Worm (Caenorhabditis elegans) whole organism, young adult: ENCODE results near the gene T22F3.10.

Experiments used
- B0019.2 ChIP-seq: fragments of 200-800 bp; sonication (Bioruptor generic); conservative IDR thresholded peaks from 2 replicates; pipeline ENCODE4 v1.3.6; 2022; ENCODE audit warnings: missing genetic modification reagents, missing genetic modification characterization, missing compliant biosample characterization
- C17E4.6 ChIP-seq: fragments of 200-800 bp; sonication (Bioruptor generic); IDR thresholded peaks from 2 replicates; pipeline ENCODE4 v1.3.6; 2022; ENCODE audit warnings: missing genetic modification reagents, missing genetic modification characterization, missing compliant biosample characterization
- F39B2.1 ChIP-seq: fragments of 200-800 bp; sonication (Bioruptor generic); IDR thresholded peaks from 2 replicates; pipeline ENCODE4 v1.3.6; 2022; ENCODE audit warnings: missing genetic modification reagents, missing genetic modification characterization, missing compliant biosample characterization
- F55B11.4 ChIP-seq: sonication (generic microtip); optimal IDR thresholded peaks from 2 replicates; lab custom pipeline; 2016; ENCODE audit warnings: missing compliant biosample characterization, missing genetic modification characterization, borderline replicate concordance; ENCODE audit not compliant: insufficient read depth
- F57A8.1 ChIP-seq: fragments of 200-800 bp; sonication (Bioruptor generic); optimal IDR thresholded peaks from 2 replicates; lab custom pipeline; 2018; ENCODE audit warnings: mild to moderate bottlenecking, missing genetic modification characterization, moderate library complexity, missing compliant biosample characterization
- atf-7 ChIP-seq: sonication (generic microtip); optimal IDR thresholded peaks from 2 replicates; lab custom pipeline; 2017; ENCODE audit warnings: mild to moderate bottlenecking, missing genetic modification characterization, missing compliant biosample characterization
- ceh-40 ChIP-seq: fragments of 200-800 bp; sonication (Bioruptor generic); IDR thresholded peaks from 2 replicates; pipeline ENCODE4 v1.3.6; 2022; ENCODE audit warnings: missing genetic modification characterization, missing compliant biosample characterization
- dox-1 ChIP-seq: fragments of 200-800 bp; sonication (Bioruptor generic); IDR thresholded peaks from 2 replicates; pipeline ENCODE4 v1.3.6; 2022; ENCODE audit warnings: missing genetic modification reagents, missing genetic modification characterization, missing compliant biosample characterization
- dpl-1 ChIP-seq: fragments of 150-350 bp; optimal IDR thresholded peaks from 2 replicates; lab custom pipeline; 2014; ENCODE audit warnings: missing biosample characterization, missing genetic modification reagents, missing genetic modification characterization
- efl-1 ChIP-seq: fragments of 150-350 bp; optimal IDR thresholded peaks from 2 replicates; lab custom pipeline; 2014; ENCODE audit warnings: missing biosample characterization, missing genetic modification reagents, missing genetic modification characterization
- egl-18 ChIP-seq: fragments of 200-800 bp; sonication (Bioruptor generic); IDR thresholded peaks from 2 replicates; pipeline ENCODE4 v1.3.6; 2022; ENCODE audit warnings: missing genetic modification reagents, missing genetic modification characterization, missing compliant biosample characterization
- egl-44 ChIP-seq: fragments of 200-800 bp; sonication (Bioruptor generic); IDR thresholded peaks from 2 replicates; pipeline ENCODE4 v1.3.6; 2022; ENCODE audit warnings: missing genetic modification reagents, missing genetic modification characterization, missing compliant biosample characterization
- egrh-3 ChIP-seq: fragments of 200-800 bp; sonication (Bioruptor generic); IDR thresholded peaks from 2 replicates; pipeline ENCODE4 v1.3.6; 2022; ENCODE audit warnings: missing genetic modification reagents, missing genetic modification characterization, missing compliant biosample characterization
- fkh-3 ChIP-seq: sonication (generic microtip); optimal IDR thresholded peaks from 2 replicates; lab custom pipeline; 2016; ENCODE audit warnings: mild to moderate bottlenecking, missing genetic modification characterization, missing compliant biosample characterization
- him-1 ChIP-seq: sonication (generic microtip); optimal IDR thresholded peaks from 2 replicates; lab custom pipeline; 2016; ENCODE audit warnings: missing genotype, missing genetic modification reagents, missing genetic modification characterization, missing compliant biosample characterization
- lag-1 ChIP-seq: fragments of 200-800 bp; sonication (Bioruptor generic); IDR thresholded peaks from 2 replicates; pipeline ENCODE4 v1.3.6; 2022; ENCODE audit warnings: missing genetic modification reagents, missing genetic modification characterization, missing compliant biosample characterization
- let-526 ChIP-seq: fragments of 200-800 bp; sonication (Bioruptor generic); IDR thresholded peaks from 2 replicates; pipeline ENCODE4 v1.3.6; 2022; ENCODE audit warnings: missing genetic modification reagents, missing genetic modification characterization, missing compliant biosample characterization
- let-607 ChIP-seq, 2 experiments: fragments of 200-800 bp in 1 of 2; sonication (Bioruptor generic) in 1 of 2; sonication (generic microtip) in 1 of 2; optimal IDR thresholded peaks; 2 replicates each; lab custom pipeline; 2016 to 2018; ENCODE audit warnings: mild to moderate bottlenecking in 2 of 2, missing compliant biosample characterization in 2 of 2, missing genetic modification characterization in 2 of 2, moderate library complexity in 2 of 2, missing genotype in 1 of 2
- lin-35 ChIP-seq, 3 experiments: fragments of 150-350 bp in 2 of 3; sonication (generic microtip) in 1 of 3; optimal IDR thresholded peaks; 2 replicates each; lab custom pipeline; 2014 to 2018; ENCODE audit warnings: missing biosample characterization in 3 of 3, missing genetic modification characterization in 3 of 3, missing genetic modification reagents in 3 of 3
- lsy-27 ChIP-seq: sonication (generic microtip); optimal IDR thresholded peaks from 2 replicates; lab custom pipeline; 2017; ENCODE audit warnings: missing genetic modification characterization, mild to moderate bottlenecking, missing compliant biosample characterization, antibody characterized with exemption, missing genotype, borderline replicate concordance; ENCODE audit not compliant: insufficient read depth
- nfya-1 ChIP-seq: sonication (generic microtip); optimal IDR thresholded peaks from 2 replicates; lab custom pipeline; 2017; ENCODE audit warnings: antibody characterized with exemption, missing compliant biosample characterization, missing genetic modification characterization, borderline replicate concordance; ENCODE audit not compliant: insufficient read depth
- nhr-80 ChIP-seq: sonication (generic microtip); optimal IDR thresholded peaks from 2 replicates; lab custom pipeline; 2016; ENCODE audit warnings: missing genetic modification characterization, missing compliant biosample characterization
- repo-1 ChIP-seq: sonication (generic microtip); optimal IDR thresholded peaks from 2 replicates; lab custom pipeline; 2017; ENCODE audit warnings: mild to moderate bottlenecking, missing genetic modification characterization, missing compliant biosample characterization
- sdz-38 ChIP-seq: sonication (generic microtip); optimal IDR thresholded peaks from 2 replicates; lab custom pipeline; 2016; ENCODE audit warnings: missing genotype, missing genetic modification characterization, missing compliant biosample characterization
- snpc-4 ChIP-seq, 5 experiments: fragments of 150-350 bp in 1 of 5; sonication (generic microtip) in 4 of 5; optimal IDR thresholded peaks; 2 replicates each; lab custom pipeline; 2014 to 2018; ENCODE audit warnings: missing genetic modification characterization in 5 of 5, missing biosample characterization in 3 of 5, antibody characterized with exemption in 2 of 5, mild to moderate bottlenecking in 2 of 5, missing compliant biosample characterization in 2 of 5, missing genotype in 2 of 5, moderate library complexity in 2 of 5, missing genetic modification reagents in 1 of 5
- sptf-2 ChIP-seq: fragments of 200-800 bp; sonication (Bioruptor generic); optimal IDR thresholded peaks from 2 replicates; lab custom pipeline; 2018; ENCODE audit warnings: mild to moderate bottlenecking, missing genetic modification characterization, missing compliant biosample characterization
- ztf-22 ChIP-seq: fragments of 200-800 bp; sonication (Bioruptor generic); optimal IDR thresholded peaks from 2 replicates; lab custom pipeline; 2018; ENCODE audit warnings: mild to moderate bottlenecking, missing genetic modification characterization, moderate library complexity, missing compliant biosample characterization
- ztf-25 ChIP-seq: fragments of 200-800 bp; sonication (Bioruptor generic); IDR thresholded peaks from 2 replicates; pipeline ENCODE4 v1.3.6; 2022; ENCODE audit warnings: missing genetic modification reagents, missing genetic modification characterization, missing compliant biosample characterization

T22F3.10 gene

DNA sequence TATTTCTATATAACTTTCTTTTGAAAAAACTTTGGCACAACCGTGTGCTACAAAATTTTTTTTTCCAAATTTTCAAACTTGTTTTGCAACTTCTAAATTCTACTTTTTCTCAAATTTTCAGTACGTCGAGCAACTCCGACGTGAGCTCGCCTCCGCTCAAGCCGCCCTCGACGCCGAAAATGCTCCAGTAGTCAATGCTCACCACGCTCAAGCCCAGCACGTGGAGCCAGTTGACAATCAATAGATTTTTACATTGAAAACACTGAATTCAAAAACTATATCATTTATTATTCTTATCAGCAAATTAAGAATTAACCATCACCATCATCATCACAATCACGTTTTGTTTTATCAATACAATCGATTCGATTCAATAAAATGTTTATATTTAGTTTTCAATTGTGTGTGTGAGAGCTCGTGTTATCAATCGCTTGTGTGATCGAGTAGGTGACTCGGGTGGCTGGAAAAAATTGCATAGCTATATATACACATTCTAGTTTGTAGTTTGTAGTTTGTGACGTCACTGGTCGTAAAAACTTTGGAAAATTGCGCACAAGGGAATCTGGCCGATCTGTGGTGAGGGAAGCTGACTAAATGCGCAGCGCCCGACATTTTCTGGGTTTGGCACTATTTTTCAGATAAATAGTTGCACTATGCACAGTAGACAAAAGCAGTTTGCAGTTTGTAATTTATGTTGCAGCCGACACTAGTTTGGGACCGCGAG is 22.9 kb upstream of the T22F3.10 start (continued):
- TF ChIP-seq sdz-38 (tag; lab: Kevin White, UChicago) (no peak), let-526 (GFP tag; lab: Robert Waterston, UW) (no peak), fkh-3 (no peak), dpl-1 (GFP tag; lab: Kevin White, UChicago) (no peak), F55B11.4 (no peak)

DNA sequence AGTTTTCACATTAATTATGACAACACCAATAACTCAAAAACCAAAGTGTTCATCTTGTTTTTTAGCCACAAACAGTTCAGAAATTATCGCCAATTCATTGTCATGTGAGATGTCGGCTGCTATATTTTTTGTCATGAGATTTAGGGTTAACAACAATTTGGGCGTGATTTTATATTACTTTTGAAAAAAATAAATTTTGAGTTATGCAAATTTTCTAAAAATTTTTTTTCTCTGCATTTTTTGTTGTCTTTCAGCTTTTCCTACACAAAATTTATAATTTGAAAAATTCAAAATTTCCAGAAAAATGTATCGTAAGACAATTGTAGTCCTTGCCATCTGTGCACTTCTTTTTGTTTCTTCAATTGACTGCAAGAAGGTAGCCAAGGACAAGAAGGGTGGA is 21.5 kb upstream of the T22F3.10 start, which contains the start of gene F59B1.2:
TSS of gene F59B1.2 (plus strand) at position 301 of the 400 bp plus-strand sequence.
- TF ChIP-seq snpc-4 (GFP tag; optimal IDR thresholded peaks at IDR 0.05; lab: Kevin White, UChicago) (no peak), snpc-4 (tag; optimal IDR thresholded peaks at IDR 0.05; lab: Kevin White, UChicago) (peak in 1 of 4 experiments; percentile 6), lsy-27 (no peak)

DNA sequence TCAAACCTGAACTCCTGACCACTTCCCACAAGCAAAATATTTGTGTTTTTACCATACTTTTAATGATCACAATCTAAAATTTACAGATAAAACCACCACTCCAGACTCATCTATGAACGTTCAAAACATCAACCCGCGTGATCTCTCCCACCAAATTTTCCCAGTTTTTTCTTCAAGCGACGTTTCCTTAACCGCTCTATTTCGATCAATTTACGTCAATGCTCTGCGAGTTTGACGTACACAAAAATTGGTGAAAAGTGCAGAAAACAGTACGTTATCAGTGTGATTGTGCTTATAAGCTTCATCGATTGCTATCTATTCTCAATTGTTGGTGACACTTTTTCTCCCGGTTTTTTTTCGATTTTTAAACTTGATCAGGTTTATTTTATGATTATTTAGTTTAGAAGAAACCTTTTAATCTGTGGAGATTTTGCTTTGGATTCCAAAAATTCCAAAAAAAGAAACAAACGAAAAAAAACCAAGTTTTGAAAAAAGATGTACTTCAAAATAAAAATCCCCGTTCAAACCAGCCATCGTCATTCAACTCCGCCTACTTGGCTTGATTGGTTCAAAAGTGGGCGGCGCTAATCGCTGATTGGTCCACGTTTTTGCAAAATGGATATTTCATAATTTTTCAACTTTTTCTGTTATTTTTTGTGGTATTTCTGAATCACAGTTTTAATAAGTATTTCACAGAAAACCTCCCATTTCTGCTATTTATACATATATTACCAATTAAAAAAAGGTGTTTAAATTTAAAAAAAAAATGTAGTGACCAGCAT is 20.9 kb upstream of the T22F3.10 start:
- no peak for TF ChIP-seq egl-18 (GFP tag; lab: Robert Waterston, UW)
- peak; percentile 36 for TF ChIP-seq ztf-22 (GFP tag; lab: Kevin White, UChicago)
- TF ChIP-seq atf-7: peak; percentile 56
- no peak for TF ChIP-seq him-1 (tag; lab: Kevin White, UChicago)
- no peak for TF ChIP-seq F39B2.1 (GFP tag; lab: Robert Waterston, UW)
- TF ChIP-seq egl-44 (GFP tag; lab: Robert Waterston, UW): peak; percentile 45; the same call in 1 of the 2 replicates
- TF ChIP-seq B0019.2: no peak
- peak in 1 of 2 experiments; percentile 19 for TF ChIP-seq let-607 (tag; optimal IDR thresholded peaks at IDR 0.05; lab: Kevin White, UChicago)
- TF ChIP-seq ztf-25 (GFP tag; lab: Robert Waterston, UW): no peak
- TF ChIP-seq ceh-40 (GFP tag; lab: Robert Waterston, UW): no peak
- no peak for TF ChIP-seq repo-1
- peak; percentile 77 for TF ChIP-seq nhr-80
- no peak for TF ChIP-seq C17E4.6 (GFP tag; lab: Robert Waterston, UW)
- no peak for TF ChIP-seq lag-1 (GFP tag; lab: Robert Waterston, UW)
- no peak for TF ChIP-seq dox-1 (GFP tag; lab: Robert Waterston, UW)
- no peak for TF ChIP-seq lin-35 (GFP tag; optimal IDR thresholded peaks at IDR 0.05; lab: Kevin White, UChicago)

DNA sequence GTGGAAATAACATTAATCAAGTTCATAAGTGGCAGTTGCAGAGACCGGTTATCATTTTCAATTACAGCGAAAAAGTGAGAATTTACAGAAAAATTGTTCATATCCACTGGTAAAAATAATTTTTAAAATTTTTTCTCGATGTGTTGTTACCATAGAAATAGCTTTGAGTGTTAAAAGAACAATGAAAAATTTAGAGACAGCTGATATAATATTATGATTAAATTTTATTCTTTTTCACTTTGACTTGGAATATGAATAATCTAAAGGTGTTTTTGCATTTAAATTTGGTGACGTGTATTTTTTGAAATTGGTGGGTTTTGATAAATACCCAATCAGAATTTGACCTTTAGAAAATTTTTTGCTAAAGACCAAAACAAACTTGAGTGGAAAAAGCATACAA is 20.0 kb upstream of the T22F3.10 start, which contains the start of gene F59B1.6:
TSS of gene F59B1.6 (minus strand) at position 101 of the 400 bp plus-strand sequence.
- TF ChIP-seq efl-1 (GFP tag; lab: Kevin White, UChicago): no peak
- no peak for TF ChIP-seq lag-1 (GFP tag; lab: Robert Waterston, UW)

DNA sequence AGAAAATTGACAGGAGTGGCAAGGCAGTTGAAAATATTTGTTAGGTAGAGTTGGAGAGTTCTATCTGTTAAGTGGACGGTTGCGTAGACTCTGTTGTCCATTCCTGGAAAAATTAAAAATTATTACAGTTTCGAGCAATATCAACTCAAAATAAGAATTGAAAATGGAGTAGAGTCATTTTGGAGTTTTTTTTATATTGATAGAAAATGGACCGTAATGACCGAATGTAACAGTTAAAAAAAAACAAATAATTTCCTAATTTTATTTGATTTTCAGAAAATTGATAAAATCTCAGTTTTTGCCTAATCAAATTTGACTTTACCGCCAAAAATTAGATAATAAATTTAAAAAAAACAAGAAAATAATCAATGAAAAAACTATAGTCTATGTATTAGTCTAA is 15.4 kb upstream of the T22F3.10 start, which contains the start of gene F59B1.4:
TSS of gene F59B1.4 (minus strand) at position 101 of the 400 bp plus-strand sequence.
- TF ChIP-seq egrh-3 (GFP tag; lab: Robert Waterston, UW): no peak
- TF ChIP-seq nfya-1 (tag; lab: Kevin White, UChicago): no peak
- no peak for TF ChIP-seq dpl-1 (GFP tag; lab: Kevin White, UChicago)
- TF ChIP-seq sptf-2 (GFP tag; lab: Kevin White, UChicago): no peak
- no peak for TF ChIP-seq F57A8.1 (GFP tag; lab: Kevin White, UChicago)
